Worm (Caenorhabditis elegans) whole organism, L1 larva: ENCODE results near the gene F56B6.6.
A peak's percentile ranks its signal among the peaks of the same experiment; 100 is the strongest.

Experiments
- C16A3.4 ChIP-seq: fragments of 150-350 bp; optimal IDR thresholded peaks from 2 replicates; lab custom pipeline; 2014; ENCODE audit warnings: missing biosample characterization, missing genetic modification characterization
- aly-2 ChIP-seq: fragments of 150-350 bp; optimal IDR thresholded peaks from 2 replicates; lab custom pipeline; 2014; ENCODE audit warnings: missing biosample characterization, missing genetic modification characterization
- blmp-1 ChIP-seq: fragments of 150-350 bp; optimal IDR thresholded peaks from 2 replicates; lab custom pipeline; 2014; ENCODE audit warnings: missing biosample characterization, missing genetic modification characterization
- ceh-63 ChIP-seq: fragments of 200-800 bp; sonication (Bioruptor generic); optimal IDR thresholded peaks from 2 replicates; lab custom pipeline; 2018; ENCODE audit warnings: mild to moderate bottlenecking, missing genetic modification characterization, missing compliant biosample characterization
- ceh-82 ChIP-seq, 3 experiments: fragments of 150-350 bp in 1 of 3; sonication (generic microtip) in 2 of 3; optimal IDR thresholded peaks; 2 replicates each; lab custom pipeline; 2014 to 2017; ENCODE audit warnings: missing biosample characterization in 3 of 3, missing genetic modification characterization in 3 of 3
- ceh-88 ChIP-seq: fragments of 200-800 bp; sonication (Bioruptor generic); IDR thresholded peaks from 2 replicates; pipeline ENCODE4 v1.3.6; 2022; ENCODE audit warnings: missing genetic modification characterization, missing compliant biosample characterization
- ceh-90 ChIP-seq: sonication (generic microtip); optimal IDR thresholded peaks from 2 replicates; lab custom pipeline; 2016; ENCODE audit warnings: missing genetic modification characterization, missing compliant biosample characterization
- ces-1 ChIP-seq: fragments of 150-350 bp; optimal IDR thresholded peaks from 2 replicates; lab custom pipeline; 2014; ENCODE audit warnings: missing biosample characterization, missing genetic modification reagents, missing genetic modification characterization
- dsc-1 ChIP-seq: sonication (generic microtip); optimal IDR thresholded peaks from 2 replicates; lab custom pipeline; 2016; ENCODE audit warnings: mild to moderate bottlenecking, missing genetic modification characterization, missing compliant biosample characterization
- efl-1 ChIP-seq, 4 experiments: fragments of 150-350 bp; optimal IDR thresholded peaks in 3 of 4; peaks in 1 of 4; 1 replicate in 1 of 4; 2 replicates in 3 of 4; lab custom pipeline; 2014; ENCODE audit warnings: missing biosample characterization in 2 of 4, missing genetic modification characterization in 2 of 4, missing genetic modification reagents in 2 of 4
- egl-27 ChIP-seq, 2 experiments: fragments of 150-350 bp in 1 of 2; sonication (generic microtip); optimal IDR thresholded peaks; 3 replicates each; lab custom pipeline; 2017 to 2018; ENCODE audit warnings: missing biosample characterization in 2 of 2, missing genetic modification characterization in 2 of 2, missing genetic modification reagents in 2 of 2
- elt-2 ChIP-seq: sonication (generic microtip); optimal IDR thresholded peaks from 2 replicates; lab custom pipeline; 2016; ENCODE audit warnings: missing genetic modification characterization, mild to moderate bottlenecking, inconsistent platforms, missing compliant biosample characterization, missing genetic modification reagents
- fkh-4 ChIP-seq: sonication (generic microtip); optimal IDR thresholded peaks from 2 replicates; lab custom pipeline; 2016; ENCODE audit warnings: missing compliant biosample characterization, missing genetic modification characterization, borderline replicate concordance
- fos-1 ChIP-seq: fragments of 150-350 bp; optimal IDR thresholded peaks from 2 replicates; lab custom pipeline; 2014; ENCODE audit warnings: missing biosample characterization, missing genetic modification characterization
- hpl-2 ChIP-seq: fragments of 150-350 bp; optimal IDR thresholded peaks from 2 replicates; lab custom pipeline; 2014; ENCODE audit warnings: missing biosample characterization, missing genetic modification reagents, missing genetic modification characterization
- lin-14 ChIP-seq: fragments of 200-800 bp; sonication (Bioruptor generic); optimal IDR thresholded peaks from 2 replicates; lab custom pipeline; 2018; ENCODE audit warnings: mild to moderate bottlenecking, missing genetic modification characterization, moderate library complexity, missing compliant biosample characterization
- lin-15B ChIP-seq: fragments of 150-350 bp; sonication (generic microtip); optimal IDR thresholded peaks from 3 replicates; lab custom pipeline; 2014; ENCODE audit warnings: missing biosample characterization, missing genetic modification characterization
- lin-35 ChIP-seq, 2 experiments: fragments of 150-350 bp; optimal IDR thresholded peaks; 2 replicates each; lab custom pipeline; 2014; ENCODE audit warnings: missing biosample characterization in 2 of 2, missing genetic modification characterization in 2 of 2, missing genetic modification reagents in 2 of 2
- lin-39 ChIP-seq: fragments of 150-350 bp; optimal IDR thresholded peaks from 2 replicates; lab custom pipeline; 2014; ENCODE audit warnings: missing biosample characterization, missing genetic modification reagents, missing genetic modification characterization
- mef-2 ChIP-seq: fragments of 150-350 bp; optimal IDR thresholded peaks from 2 replicates; lab custom pipeline; 2014; ENCODE audit warnings: missing biosample characterization, missing genetic modification characterization
- mep-1 ChIP-seq: fragments of 150-350 bp; optimal IDR thresholded peaks from 2 replicates; lab custom pipeline; 2014; ENCODE audit warnings: missing biosample characterization, missing genetic modification characterization
- nhr-11 ChIP-seq: fragments of 150-350 bp; optimal IDR thresholded peaks from 2 replicates; lab custom pipeline; 2014; ENCODE audit warnings: missing biosample characterization, missing genetic modification characterization
- nhr-19 ChIP-seq: fragments of 200-800 bp; sonication (Bioruptor generic); conservative IDR thresholded peaks from 2 replicates; pipeline ENCODE4 v1.3.6; 2022; ENCODE audit warnings: missing genetic modification characterization, missing compliant biosample characterization
- nhr-237 ChIP-seq: fragments of 150-350 bp; optimal IDR thresholded peaks from 2 replicates; lab custom pipeline; 2014; ENCODE audit warnings: missing biosample characterization, missing genetic modification characterization
- nhr-28 ChIP-seq: fragments of 150-350 bp; optimal IDR thresholded peaks from 2 replicates; lab custom pipeline; 2014; ENCODE audit warnings: missing biosample characterization, missing genetic modification characterization
- nhr-76 ChIP-seq: sonication (generic microtip); optimal IDR thresholded peaks from 2 replicates; lab custom pipeline; 2017; ENCODE audit warnings: missing biosample characterization, missing genetic modification characterization
- nhr-77 ChIP-seq: fragments of 150-350 bp; optimal IDR thresholded peaks from 2 replicates; lab custom pipeline; 2014; ENCODE audit warnings: missing biosample characterization, missing genetic modification characterization
- nhr-84 ChIP-seq: sonication (generic microtip); optimal IDR thresholded peaks from 2 replicates; lab custom pipeline; 2017; ENCODE audit warnings: missing biosample characterization, missing genetic modification characterization
- nhr-90 ChIP-seq: sonication (generic microtip); optimal IDR thresholded peaks from 2 replicates; lab custom pipeline; 2016; ENCODE audit warnings: mild to moderate bottlenecking, missing genetic modification characterization, missing compliant biosample characterization; ENCODE audit not compliant: poor library complexity
- pax-3 ChIP-seq: fragments of 200-800 bp; sonication (Bioruptor generic); optimal IDR thresholded peaks from 2 replicates; lab custom pipeline; 2018; ENCODE audit warnings: mild to moderate bottlenecking, missing genetic modification characterization, moderate library complexity, missing compliant biosample characterization
- rnt-1 ChIP-seq: sonication (generic microtip); optimal IDR thresholded peaks from 2 replicates; lab custom pipeline; 2016; ENCODE audit warnings: mild to moderate bottlenecking, missing genetic modification characterization, moderate library complexity, missing compliant biosample characterization
- snu-23 ChIP-seq: sonication (generic microtip); optimal IDR thresholded peaks from 2 replicates; lab custom pipeline; 2016; ENCODE audit warnings: missing genetic modification characterization, missing compliant biosample characterization
- sox-4 ChIP-seq: sonication (generic microtip); optimal IDR thresholded peaks from 2 replicates; lab custom pipeline; 2016; ENCODE audit warnings: missing genetic modification characterization, missing compliant biosample characterization
- tlp-1 ChIP-seq: fragments of 150-350 bp; optimal IDR thresholded peaks from 2 replicates; lab custom pipeline; 2014; ENCODE audit warnings: missing biosample characterization, missing genetic modification characterization
- unc-130 ChIP-seq: fragments of 150-350 bp; optimal IDR thresholded peaks from 2 replicates; lab custom pipeline; 2017; ENCODE audit warnings: missing biosample characterization, missing genetic modification characterization, inconsistent platforms
- unc-30 ChIP-seq: sonication (generic microtip); optimal IDR thresholded peaks from 2 replicates; lab custom pipeline; 2017; ENCODE audit warnings: missing biosample characterization, missing genetic modification characterization
- zip-4 ChIP-seq: fragments of 200-800 bp; sonication (Bioruptor generic); optimal IDR thresholded peaks from 2 replicates; lab custom pipeline; 2018; ENCODE audit warnings: mild to moderate bottlenecking, missing genetic modification characterization, moderate library complexity, missing compliant biosample characterization
- ztf-11 ChIP-seq, 2 experiments: sonication (generic microtip); optimal IDR thresholded peaks; 2 replicates each; lab custom pipeline; 2016 to 2017; ENCODE audit warnings: missing genetic modification characterization in 2 of 2, missing biosample characterization in 1 of 2, missing compliant biosample characterization in 1 of 2
- ztf-4 ChIP-seq: fragments of 150-350 bp; optimal IDR thresholded peaks from 2 replicates; lab custom pipeline; 2014; ENCODE audit warnings: missing biosample characterization, missing genetic modification characterization

Gene F56B6.6

ce11 chrX:3505062-3505461, 27.8 kb downstream of the F56B6.6 start:
- no peak for TF ChIP-seq nhr-237 (tag; lab: Kevin White, UChicago)
- peak in 1 of 2 experiments; percentile 8 for TF ChIP-seq lin-35 (GFP tag; optimal IDR thresholded peaks at IDR 0.05; lab: Kevin White, UChicago)
- TF ChIP-seq elt-2 (tag; lab: Kevin White, UChicago): peak; percentile 16

ce11 chrX:3503025-3503424, 29.8 kb downstream of the F56B6.6 start:
- no peak for TF ChIP-seq aly-2 (tag; lab: Kevin White, UChicago)
- TF ChIP-seq lin-14 (GFP tag; lab: Kevin White, UChicago): no peak
- no peak for TF ChIP-seq ztf-4 (tag; lab: Kevin White, UChicago)
- peak; percentile 86 for TF ChIP-seq dsc-1 (tag; lab: Kevin White, UChicago)
- TF ChIP-seq ceh-88 (GFP tag; lab: Robert Waterston, UW): no peak
- peak; percentile 30 for TF ChIP-seq pax-3 (tag; lab: Kevin White, UChicago)

ce11 chrX:3500903-3501302, 31.9 kb downstream of the F56B6.6 start:
- no peak for TF ChIP-seq egl-27 (tag; optimal IDR thresholded peaks at IDR 0.05; lab: Kevin White, UChicago)
- TF ChIP-seq elt-2 (tag; lab: Kevin White, UChicago): peak; percentile 46
- TF ChIP-seq efl-1 (optimal IDR thresholded peaks at IDR 0.05; lab: Kevin White, UChicago): no peak
- TF ChIP-seq efl-1 (GFP tag; optimal IDR thresholded peaks at IDR 0.05 in 1 of 2; lab: Kevin White, UChicago): peak in 1 of 2 experiments; percentile 3

ce11 chrX:3500357-3500756, 32.5 kb downstream of the F56B6.6 start:
- TF ChIP-seq ceh-90 (tag; lab: Kevin White, UChicago) (no peak), lin-15B (tag; lab: Kevin White, UChicago) (no peak), nhr-28 (no peak), ceh-63 (GFP tag; lab: Kevin White, UChicago) (no peak), elt-2 (tag; lab: Kevin White, UChicago) (no peak), ces-1 (GFP tag; lab: Kevin White, UChicago) (no peak), nhr-77 (tag; lab: Kevin White, UChicago) (no peak)

- no peak for TF ChIP-seq efl-1 (optimal IDR thresholded peaks at IDR 0.05; lab: Kevin White, UChicago)
- no peak for TF ChIP-seq efl-1 (GFP tag; optimal IDR thresholded peaks at IDR 0.05 in 1 of 2; lab: Kevin White, UChicago)
- TF ChIP-seq sox-4 (tag; lab: Kevin White, UChicago): no peak
- TF ChIP-seq lin-14 (GFP tag; lab: Kevin White, UChicago): no peak
- no peak for TF ChIP-seq ceh-88 (GFP tag; lab: Robert Waterston, UW)
- peak; percentile 25 for TF ChIP-seq elt-2 (tag; lab: Kevin White, UChicago)
Observed at ce11 chrX:3499867-3500266, 33.0 kb downstream of the F56B6.6 start.

- TF ChIP-seq zip-4 (GFP tag; lab: Kevin White, UChicago) (no peak), nhr-84 (tag; lab: Kevin White, UChicago) (no peak), C16A3.4 (no peak)
- TF ChIP-seq, all 84 proteins: peak for 0
Observed at ce11 chrX:3498953-3499352, 33.9 kb downstream of the F56B6.6 start, which contains the start of gene C12D12.1. C12D12.1 (plus strand) TSS chrX:3499253.

- TF ChIP-seq efl-1 (optimal IDR thresholded peaks at IDR 0.05; lab: Kevin White, UChicago) (no peak), efl-1 (GFP tag; optimal IDR thresholded peaks at IDR 0.05 in 1 of 2; lab: Kevin White, UChicago) (no peak), mep-1 (tag; lab: Kevin White, UChicago) (no peak), nhr-90 (tag; lab: Kevin White, UChicago) (no peak), ztf-11 (tag; optimal IDR thresholded peaks at IDR 0.05; lab: Kevin White, UChicago) (no peak), mef-2 (no peak), nhr-11 (tag; lab: Kevin White, UChicago) (no peak), fos-1 (tag; lab: Kevin White, UChicago) (no peak), lin-39 (tag; lab: Kevin White, UChicago) (no peak), nhr-76 (tag; lab: Kevin White, UChicago) (no peak), aly-2 (tag; lab: Kevin White, UChicago) (no peak), lin-14 (GFP tag; lab: Kevin White, UChicago) (peak; percentile 56), blmp-1 (peak; percentile 61), tlp-1 (tag; lab: Kevin White, UChicago) (no peak), ceh-82 (tag; optimal IDR thresholded peaks at IDR 0.05; lab: Kevin White, UChicago) (no peak), unc-30 (no peak), nhr-84 (tag; lab: Kevin White, UChicago) (no peak), hpl-2 (GFP tag; lab: Kevin White, UChicago) (no peak), nhr-19 (GFP tag; lab: Robert Waterston, UW) (no peak), rnt-1 (tag; lab: Kevin White, UChicago) (no peak), fkh-4 (tag; lab: Kevin White, UChicago) (no peak), unc-130 (tag; lab: Kevin White, UChicago) (no peak), snu-23 (GFP tag; lab: Kevin White, UChicago) (peak; percentile 37)
Observed at ce11 chrX:3495776-3496175, 37.0 kb downstream of the F56B6.6 start, which contains the start of gene glt-1. glt-1 (plus strand) TSS chrX:3496026.
